Fruit fly (Drosophila melanogaster) whole organism, wandering third instar larva: ENCODE results near the gene eg.

Experiments
- Abd-B ChIP-seq: fragments of >200 bp; optimal IDR thresholded peaks from 2 replicates; lab custom pipeline; 2017; ENCODE audit warnings: missing biosample characterization, missing genetic modification characterization
- CG32264 ChIP-seq: fragments of 200-800 bp; sonication (Bioruptor generic); optimal IDR thresholded peaks from 2 replicates; lab custom pipeline; 2016; ENCODE audit warnings: missing biosample characterization, missing genetic modification characterization
- CG9705 ChIP-seq: fragments of 200-800 bp; sonication (Bioruptor generic); optimal IDR thresholded peaks from 2 replicates; lab custom pipeline; 2018; ENCODE audit warnings: missing biosample characterization, mild to moderate bottlenecking, missing genetic modification characterization
- CrebA ChIP-seq: fragments of 200-800 bp; sonication (Bioruptor generic); optimal IDR thresholded peaks from 2 replicates; lab custom pipeline; 2016; ENCODE audit warnings: missing biosample characterization, mild to moderate bottlenecking, missing genetic modification characterization, borderline replicate concordance
- Dfd ChIP-seq: fragments of >200 bp; optimal IDR thresholded peaks from 2 replicates; lab custom pipeline; 2017; ENCODE audit warnings: missing biosample characterization, missing genetic modification characterization
- Dif ChIP-seq: fragments of 200-275, 200-300 bp; sonication (Bioruptor generic); optimal IDR thresholded peaks from 2 replicates; lab custom pipeline; 2018; ENCODE audit warnings: missing biosample characterization, missing genetic modification characterization; ENCODE audit not compliant: partially characterized antibody
- GATAd ChIP-seq: sonication (Bioruptor generic); optimal IDR thresholded peaks from 2 replicates; lab custom pipeline; 2016; ENCODE audit warnings: missing biosample characterization, missing genetic modification characterization
- HLH106 ChIP-seq: fragments of 200-800 bp; optimal IDR thresholded peaks from 3 replicates; lab custom pipeline; 2019; ENCODE audit warnings: missing biosample characterization, mild to moderate bottlenecking, missing genetic modification characterization, moderate library complexity
- Hnf4 ChIP-seq: fragments of 200-800 bp; sonication (Bioruptor generic); optimal IDR thresholded peaks from 2 replicates; lab custom pipeline; 2016; ENCODE audit warnings: missing biosample characterization, mild to moderate bottlenecking, missing genetic modification characterization
- Hr83 ChIP-seq: fragments of 200-300 bp; sonication (Bioruptor generic); optimal IDR thresholded peaks from 2 replicates; lab custom pipeline; 2016; ENCODE audit warnings: missing biosample characterization, mild to moderate bottlenecking, missing genetic modification characterization, moderate library complexity; ENCODE audit not compliant: poor library complexity, severe bottlenecking
- Jra ChIP-seq: sonication (Bioruptor generic); optimal IDR thresholded peaks from 2 replicates; lab custom pipeline; 2016; ENCODE audit warnings: missing biosample characterization, missing genetic modification characterization
- Mio ChIP-seq: sonication (Bioruptor generic); optimal IDR thresholded peaks from 2 replicates; lab custom pipeline; 2016; ENCODE audit warnings: missing biosample characterization, missing genetic modification characterization
- Myc ChIP-seq: fragments of >200 bp; optimal IDR thresholded peaks from 2 replicates; lab custom pipeline; 2017
- N ChIP-seq: fragments of >200 bp; optimal IDR thresholded peaks from 2 replicates; lab custom pipeline; 2018; ENCODE audit warnings: missing biosample characterization, missing external identifiers, missing genetic modification characterization
- OdsH ChIP-seq: fragments of 200-800 bp; sonication (Bioruptor generic); optimal IDR thresholded peaks from 2 replicates; lab custom pipeline; 2016; ENCODE audit warnings: missing biosample characterization, mild to moderate bottlenecking, missing genetic modification characterization
- Rel ChIP-seq, 2 experiments: fragments of 200-800 bp; sonication (Bioruptor generic) in 1 of 2; optimal IDR thresholded peaks; 2 replicates in 1 of 2; 3 replicates in 1 of 2; lab custom pipeline; 2016 to 2019; ENCODE audit warnings: mild to moderate bottlenecking in 2 of 2, missing biosample characterization in 2 of 2, missing genetic modification characterization in 2 of 2, moderate library complexity in 1 of 2
- Sp1 ChIP-seq: fragments of 200-800 bp; sonication (Bioruptor generic); optimal IDR thresholded peaks from 3 replicates; lab custom pipeline; 2019; ENCODE audit warnings: missing biosample characterization, mild to moderate bottlenecking, missing genetic modification characterization, moderate library complexity
- br ChIP-seq: fragments of 200-800 bp; sonication (Bioruptor generic); optimal IDR thresholded peaks from 2 replicates; lab custom pipeline; 2016; ENCODE audit warnings: missing biosample characterization, missing genetic modification characterization
- brk ChIP-seq: fragments of 200-800 bp; sonication (Bioruptor generic); optimal IDR thresholded peaks from 2 replicates; lab custom pipeline; 2016; ENCODE audit warnings: missing biosample characterization, mild to moderate bottlenecking, missing genetic modification characterization
- dl ChIP-seq, 2 experiments: fragments of 175-275, 200-275 bp in 1 of 2; fragments of 200-275 bp in 1 of 2; sonication (Bioruptor generic); optimal IDR thresholded peaks; lab custom pipeline; 2018; ENCODE audit warnings: mild to moderate bottlenecking in 2 of 2, missing biosample characterization in 2 of 2, missing genetic modification characterization in 2 of 2, moderate library complexity in 2 of 2; ENCODE audit not compliant: partially characterized antibody in 2 of 2, insufficient read depth in 1 of 2
- dmrt93B ChIP-seq: fragments of 200-800 bp; sonication (Bioruptor generic); optimal IDR thresholded peaks from 2 replicates; lab custom pipeline; 2018; ENCODE audit warnings: missing biosample characterization, mild to moderate bottlenecking, missing genetic modification characterization
- dsf ChIP-seq: sonication (Bioruptor generic); optimal IDR thresholded peaks from 2 replicates; lab custom pipeline; 2016; ENCODE audit warnings: missing biosample characterization, missing genetic modification characterization, borderline replicate concordance
- ey ChIP-seq: fragments of 200-800 bp; sonication (Bioruptor generic); optimal IDR thresholded peaks from 2 replicates; lab custom pipeline; 2016; ENCODE audit warnings: missing biosample characterization, missing genetic modification characterization
- foxo ChIP-seq, 2 experiments: fragments of 200-800 bp; sonication (Bioruptor generic); optimal IDR thresholded peaks; 2 replicates in 1 of 2; 3 replicates in 1 of 2; lab custom pipeline; 2016 to 2017; ENCODE audit warnings: missing biosample characterization in 2 of 2, missing genetic modification characterization in 2 of 2
- fru ChIP-seq: fragments of 200-800 bp; sonication (Bioruptor generic); optimal IDR thresholded peaks from 3 replicates; lab custom pipeline; 2016; ENCODE audit warnings: missing biosample characterization, mild to moderate bottlenecking, missing genetic modification characterization
- h ChIP-seq: fragments of 200-800 bp; sonication (Bioruptor generic); optimal IDR thresholded peaks from 3 replicates; lab custom pipeline; 2016; ENCODE audit warnings: missing biosample characterization, mild to moderate bottlenecking, missing genetic modification characterization
- jim ChIP-seq: fragments of 175-275, 200-325 bp; sonication (Bioruptor generic); optimal IDR thresholded peaks from 2 replicates; lab custom pipeline; 2016; ENCODE audit warnings: missing biosample characterization, mild to moderate bottlenecking, missing genetic modification characterization
- lola ChIP-seq: fragments of >200 bp; optimal IDR thresholded peaks from 2 replicates; lab custom pipeline; 2017; ENCODE audit warnings: missing biosample characterization, missing genetic modification characterization
- psq ChIP-seq: fragments of 200-800 bp; sonication (Bioruptor generic); optimal IDR thresholded peaks from 3 replicates; lab custom pipeline; 2017; ENCODE audit warnings: missing biosample characterization, mild to moderate bottlenecking, missing genetic modification characterization, moderate library complexity
- rgr ChIP-seq: fragments of 200-800 bp; sonication (Bioruptor generic); optimal IDR thresholded peaks from 3 replicates; lab custom pipeline; 2016; ENCODE audit warnings: missing biosample characterization, mild to moderate bottlenecking, missing genetic modification characterization
- sage ChIP-seq: fragments of 200-800 bp; sonication (Bioruptor generic); optimal IDR thresholded peaks from 2 replicates; lab custom pipeline; 2016; ENCODE audit warnings: missing biosample characterization, mild to moderate bottlenecking, missing genetic modification characterization
- sv ChIP-seq: fragments of 200-800 bp; sonication (Bioruptor generic); optimal IDR thresholded peaks from 3 replicates; lab custom pipeline; 2016; ENCODE audit warnings: missing biosample characterization, missing genetic modification characterization
- tai ChIP-seq: sonication (Bioruptor generic); optimal IDR thresholded peaks from 2 replicates; lab custom pipeline; 2016; ENCODE audit warnings: missing biosample characterization, missing genetic modification characterization
- usp ChIP-seq: fragments of >200 bp; optimal IDR thresholded peaks from 2 replicates; lab custom pipeline; 2017; ENCODE audit warnings: missing biosample characterization, missing genetic modification characterization
- woc ChIP-seq: sonication (Bioruptor generic); optimal IDR thresholded peaks from 2 replicates; lab custom pipeline; 2016; ENCODE audit warnings: missing biosample characterization, mild to moderate bottlenecking, missing genetic modification characterization

The eg gene

DNA sequence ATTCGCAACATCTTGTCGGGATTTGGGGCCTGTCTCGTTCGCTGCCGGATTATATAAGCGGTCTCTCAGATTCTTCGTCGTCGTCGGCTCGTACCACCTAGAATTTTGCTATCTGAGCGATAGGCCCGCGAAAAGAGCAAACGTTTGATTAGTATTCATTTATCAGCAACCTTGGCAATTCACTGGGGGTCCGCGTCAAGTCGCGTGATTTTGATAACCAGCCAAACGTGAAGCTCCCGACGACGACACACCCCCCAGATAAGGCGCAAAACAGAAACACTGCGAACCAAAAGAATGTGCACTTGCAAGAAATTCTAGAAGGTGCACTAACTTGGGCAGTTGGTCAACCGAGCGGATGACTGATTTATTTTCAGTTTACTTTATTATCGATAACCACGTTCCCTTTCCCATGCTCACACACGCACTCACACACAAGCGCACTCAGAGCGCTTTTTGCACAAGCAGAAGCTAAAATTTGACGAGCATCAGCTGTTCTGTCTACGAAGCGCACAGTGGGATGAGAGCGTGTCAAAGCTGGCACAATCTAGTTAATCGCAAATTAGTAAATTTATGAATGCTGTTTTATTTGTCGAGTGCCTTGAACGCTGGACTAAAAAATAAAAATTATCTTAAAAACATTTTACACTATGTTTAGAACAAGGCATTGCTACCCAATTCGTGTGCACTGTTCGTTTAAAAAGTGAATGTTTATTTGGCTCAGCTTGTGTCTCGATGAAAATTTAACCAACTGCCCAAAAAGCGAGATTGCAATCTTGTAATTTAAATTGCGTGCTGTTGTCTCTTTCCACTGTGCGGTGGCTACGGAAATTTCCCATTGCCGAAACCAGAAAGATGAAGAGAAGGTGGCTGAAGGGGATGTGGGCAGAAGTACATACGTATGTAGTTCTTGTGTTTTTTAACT lies 31.5 kb downstream of the eg start:
- TF ChIP-seq Dif (GFP tag; lab: Kevin White, UChicago) (peak; percentile 23), br (GFP tag; lab: Kevin White, UChicago) (peak; percentile 97), foxo (GFP tag; optimal IDR thresholded peaks at IDR 0.05; lab: Kevin White, UChicago) (peak; percentile 86 to 96), h (GFP tag; lab: Kevin White, UChicago) (peak; percentile 96), dl (GFP tag; optimal IDR thresholded peaks at IDR 0.05; lab: Kevin White, UChicago; ENCODE audit: insufficient read depth in 1 of 2, partially characterized antibody in 2 of 2) (no peak), ey (GFP tag; lab: Kevin White, UChicago) (peak; percentile 94), HLH106 (tag; lab: Kevin White, UChicago) (peak; percentile 92), Hnf4 (peak; percentile 87), Mio (GFP tag; lab: Kevin White, UChicago) (peak; percentile 54), sv (GFP tag; lab: Kevin White, UChicago) (peak; percentile 92), tai (GFP tag; lab: Kevin White, UChicago) (no peak), dmrt93B (GFP tag; lab: Kevin White, UChicago) (peak; percentile 92), brk (GFP tag; lab: Kevin White, UChicago) (peak; percentile 78), fru (GFP tag; lab: Kevin White, UChicago) (peak; percentile 97), jim (no peak), N (GFP tag; lab: Kevin White, UChicago) (no peak), rgr (GFP tag; lab: Kevin White, UChicago) (peak; percentile 91), OdsH (peak; percentile 91), CG32264 (GFP tag; lab: Kevin White, UChicago) (peak; percentile 89), dsf (GFP tag; lab: Kevin White, UChicago) (peak; percentile 79), Abd-B (GFP tag; lab: Kevin White, UChicago) (no peak), sage (peak; percentile 91), Myc (no peak), CG9705 (GFP tag; lab: Kevin White, UChicago) (peak; percentile 80), Hr83 (GFP tag; lab: Kevin White, UChicago) (peak; percentile 47), Sp1 (GFP tag; lab: Kevin White, UChicago) (peak; percentile 95), CrebA (GFP tag; lab: Kevin White, UChicago) (no peak), Dfd (no peak), Rel (GFP tag; optimal IDR thresholded peaks at IDR 0.05; lab: Kevin White, UChicago) (peak; percentile 80), Rel (tag; optimal IDR thresholded peaks at IDR 0.05; lab: Kevin White, UChicago) (peak; percentile 55), GATAd (peak; percentile 33), psq (peak; percentile 86), woc (GFP tag; lab: Kevin White, UChicago) (peak; percentile 98), Jra (GFP tag; lab: Kevin White, UChicago) (peak; percentile 52)

DNA sequence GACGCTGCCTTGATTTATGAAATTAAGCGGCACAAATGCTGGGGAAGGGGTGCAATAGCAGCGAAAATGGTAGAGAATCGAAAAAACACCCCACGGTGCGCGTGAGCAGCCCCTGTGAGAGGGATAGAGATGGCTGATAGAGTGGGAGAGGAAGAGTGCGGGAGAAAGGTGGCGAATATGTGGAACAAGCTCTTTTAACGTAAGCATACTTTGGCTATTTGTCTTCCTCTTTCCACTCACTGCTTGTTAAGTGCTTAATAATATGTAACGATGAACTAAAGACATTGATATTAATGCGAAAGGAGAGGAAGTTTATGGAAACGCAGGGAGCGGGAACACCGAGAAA lies 32.1 kb downstream of the eg start:
- TF ChIP-seq CG32264 (GFP tag; lab: Kevin White, UChicago), result no peak
- no peak for TF ChIP-seq OdsH
- TF ChIP-seq rgr (GFP tag; lab: Kevin White, UChicago), result no peak
- no peak for TF ChIP-seq usp
- TF ChIP-seq Dfd, result no peak
- TF ChIP-seq sage, result no peak
- TF ChIP-seq Abd-B (GFP tag; lab: Kevin White, UChicago), result no peak
- no peak for TF ChIP-seq lola (GFP tag; lab: Kevin White, UChicago)
- no peak for TF ChIP-seq Sp1 (GFP tag; lab: Kevin White, UChicago)
- no peak for TF ChIP-seq CG9705 (GFP tag; lab: Kevin White, UChicago)
- TF ChIP-seq psq, result no peak
- no peak for TF ChIP-seq GATAd
- TF ChIP-seq br (GFP tag; lab: Kevin White, UChicago), result no peak
- no peak for TF ChIP-seq sv (GFP tag; lab: Kevin White, UChicago)
- TF ChIP-seq Jra (GFP tag; lab: Kevin White, UChicago), result no peak
- TF ChIP-seq dmrt93B (GFP tag; lab: Kevin White, UChicago), result no peak
